Worm (Caenorhabditis elegans) whole organism, late embryonic: ENCODE data around the gene C44B12.9.

ENCODE experiments used
- T23F11.4 ChIP-seq: fragments of 200-800 bp; sonication (Bioruptor generic); optimal IDR thresholded peaks from 2 replicates; lab custom pipeline; 2018; ENCODE audit warnings: mild to moderate bottlenecking, missing genetic modification characterization, missing compliant biosample characterization
- ceh-14 ChIP-seq: sonication (generic microtip); optimal IDR thresholded peaks from 2 replicates; lab custom pipeline; 2016; ENCODE audit warnings: missing genotype, missing genetic modification characterization, missing compliant biosample characterization
- ceh-18 ChIP-seq: sonication (generic microtip); optimal IDR thresholded peaks from 2 replicates; lab custom pipeline; 2016; ENCODE audit warnings: missing genetic modification characterization, missing compliant biosample characterization
- ceh-2 ChIP-seq: sonication (generic microtip); optimal IDR thresholded peaks from 2 replicates; lab custom pipeline; 2016; ENCODE audit warnings: missing genotype, missing genetic modification characterization, missing compliant biosample characterization
- ceh-22 ChIP-seq: sonication (generic microtip); optimal IDR thresholded peaks from 2 replicates; lab custom pipeline; 2017; ENCODE audit warnings: missing biosample characterization, missing genetic modification characterization
- ceh-30 ChIP-seq: fragments of 150-350 bp; optimal IDR thresholded peaks from 2 replicates; lab custom pipeline; 2014; ENCODE audit warnings: missing biosample characterization, missing genetic modification characterization
- ceh-31 ChIP-seq: sonication (generic microtip); optimal IDR thresholded peaks from 2 replicates; lab custom pipeline; 2016; ENCODE audit warnings: missing genetic modification characterization, missing compliant biosample characterization
- ceh-34 ChIP-seq: sonication (generic microtip); optimal IDR thresholded peaks from 2 replicates; lab custom pipeline; 2016; ENCODE audit warnings: mild to moderate bottlenecking, missing genetic modification characterization, missing compliant biosample characterization
- ceh-45 ChIP-seq: fragments of 200-800 bp; sonication (Bioruptor generic); IDR thresholded peaks from 2 replicates; pipeline ENCODE4 v1.3.6; 2022; ENCODE audit warnings: missing genetic modification reagents, missing genetic modification characterization, missing compliant biosample characterization
- ceh-48 ChIP-seq: sonication (generic microtip); optimal IDR thresholded peaks from 2 replicates; lab custom pipeline; 2016; ENCODE audit warnings: missing genetic modification characterization, inconsistent platforms, missing compliant biosample characterization
- che-1 ChIP-seq: sonication (generic microtip); optimal IDR thresholded peaks from 2 replicates; lab custom pipeline; 2016; ENCODE audit warnings: mild to moderate bottlenecking, missing genetic modification characterization, missing compliant biosample characterization
- dmd-4 ChIP-seq: sonication (generic microtip); optimal IDR thresholded peaks from 2 replicates; lab custom pipeline; 2016; ENCODE audit warnings: borderline replicate concordance, missing genetic modification characterization, missing compliant biosample characterization
- elt-2 ChIP-seq: sonication (generic microtip); optimal IDR thresholded peaks from 2 replicates; lab custom pipeline; 2016; ENCODE audit warnings: missing genetic modification reagents, missing genetic modification characterization, missing compliant biosample characterization
- elt-4 ChIP-seq: sonication (generic microtip); optimal IDR thresholded peaks from 2 replicates; lab custom pipeline; 2016; ENCODE audit warnings: missing genetic modification characterization, missing compliant biosample characterization
- ets-4 ChIP-seq: sonication (generic microtip); optimal IDR thresholded peaks from 2 replicates; lab custom pipeline; 2016; ENCODE audit warnings: missing genetic modification characterization, missing compliant biosample characterization
- fax-1 ChIP-seq: sonication (generic microtip); optimal IDR thresholded peaks from 2 replicates; lab custom pipeline; 2016; ENCODE audit warnings: missing genotype, missing genetic modification characterization, missing compliant biosample characterization
- fkh-10 ChIP-seq: fragments of 150-350 bp; optimal IDR thresholded peaks from 2 replicates; lab custom pipeline; 2014; ENCODE audit warnings: missing biosample characterization, missing genetic modification reagents, missing genetic modification characterization
- fkh-6 ChIP-seq: sonication (generic microtip); optimal IDR thresholded peaks from 2 replicates; lab custom pipeline; 2016; ENCODE audit warnings: missing genetic modification characterization, missing compliant biosample characterization
- gmeb-2 ChIP-seq: sonication (generic microtip); optimal IDR thresholded peaks from 2 replicates; lab custom pipeline; 2016; ENCODE audit warnings: missing genetic modification characterization, inconsistent platforms, missing compliant biosample characterization
- lin-11 ChIP-seq: fragments of 200-800 bp; sonication (Bioruptor generic); optimal IDR thresholded peaks from 2 replicates; lab custom pipeline; 2018; ENCODE audit warnings: mild to moderate bottlenecking, missing genetic modification characterization, missing compliant biosample characterization
- madf-2 ChIP-seq: sonication (generic microtip); optimal IDR thresholded peaks from 2 replicates; lab custom pipeline; 2017; ENCODE audit warnings: missing genetic modification characterization, missing compliant biosample characterization
- mec-3 ChIP-seq: sonication (generic microtip); optimal IDR thresholded peaks from 2 replicates; lab custom pipeline; 2016; ENCODE audit warnings: borderline replicate concordance, missing genetic modification characterization, missing compliant biosample characterization
- nfya-1 ChIP-seq: sonication (generic microtip); optimal IDR thresholded peaks from 2 replicates; lab custom pipeline; 2017; ENCODE audit warnings: missing genetic modification characterization, mild to moderate bottlenecking, missing compliant biosample characterization, antibody characterized with exemption, moderate library complexity
- nhr-11 ChIP-seq: fragments of 150-350 bp; optimal IDR thresholded peaks from 2 replicates; lab custom pipeline; 2014; ENCODE audit warnings: missing biosample characterization, missing genetic modification characterization
- nhr-232 ChIP-seq: sonication (generic microtip); optimal IDR thresholded peaks from 2 replicates; lab custom pipeline; 2016; ENCODE audit warnings: missing genetic modification characterization, missing compliant biosample characterization
- pax-1 ChIP-seq: fragments of 150-350 bp; optimal IDR thresholded peaks from 2 replicates; lab custom pipeline; 2014; ENCODE audit warnings: missing biosample characterization, missing genetic modification characterization
- pha-2 ChIP-seq: sonication (generic microtip); optimal IDR thresholded peaks from 2 replicates; lab custom pipeline; 2017; ENCODE audit warnings: mild to moderate bottlenecking, missing genetic modification characterization, missing compliant biosample characterization
- pha-4 ChIP-seq: fragments of 150-350 bp; optimal IDR thresholded peaks from 2 replicates; lab custom pipeline; 2018; ENCODE audit warnings: missing biosample characterization, missing genetic modification reagents, missing genetic modification characterization
- pros-1 ChIP-seq: fragments of 150-350 bp; optimal IDR thresholded peaks from 2 replicates; lab custom pipeline; 2014; ENCODE audit warnings: missing biosample characterization, missing genetic modification reagents, missing genetic modification characterization
- ref-2 ChIP-seq: sonication (generic microtip); optimal IDR thresholded peaks from 2 replicates; lab custom pipeline; 2016; ENCODE audit warnings: missing genetic modification characterization, missing compliant biosample characterization
- rnt-1 ChIP-seq: sonication (generic microtip); optimal IDR thresholded peaks from 2 replicates; lab custom pipeline; 2016; ENCODE audit warnings: missing genetic modification characterization, missing compliant biosample characterization
- syd-9 ChIP-seq: sonication (generic microtip); optimal IDR thresholded peaks from 2 replicates; lab custom pipeline; 2016; ENCODE audit warnings: mild to moderate bottlenecking, missing genetic modification characterization, moderate library complexity, missing compliant biosample characterization
- ttx-3 ChIP-seq: sonication (generic microtip); optimal IDR thresholded peaks from 2 replicates; lab custom pipeline; 2016; ENCODE audit warnings: missing genetic modification reagents, missing genetic modification characterization, missing compliant biosample characterization
- unc-42 ChIP-seq: sonication (generic microtip); optimal IDR thresholded peaks from 2 replicates; lab custom pipeline; 2016; ENCODE audit warnings: missing genotype, missing genetic modification characterization, missing compliant biosample characterization
- unc-55 ChIP-seq: sonication (generic microtip); optimal IDR thresholded peaks from 2 replicates; lab custom pipeline; 2017; ENCODE audit warnings: missing biosample characterization, missing genetic modification reagents, missing genetic modification characterization
- unc-86 ChIP-seq: sonication (generic microtip); optimal IDR thresholded peaks from 2 replicates; lab custom pipeline; 2016; ENCODE audit warnings: missing genetic modification characterization, missing compliant biosample characterization
- ztf-16 ChIP-seq: sonication (generic microtip); optimal IDR thresholded peaks from 2 replicates; lab custom pipeline; 2017; ENCODE audit warnings: missing genetic modification characterization, missing compliant biosample characterization

The C44B12.9 gene

ce11 chrIV:1064289-1064848 is 40.0 kb downstream of the C44B12.9 start:
- TF ChIP-seq ceh-34 (tag; lab: Kevin White, UChicago) = no peak
- no peak for TF ChIP-seq nhr-232 (tag; lab: Kevin White, UChicago)
- no peak for TF ChIP-seq nfya-1
- no peak for TF ChIP-seq fkh-6 (tag; lab: Kevin White, UChicago)
- TF ChIP-seq rnt-1 (tag; lab: Kevin White, UChicago) = no peak
- TF ChIP-seq ref-2 (tag; lab: Kevin White, UChicago) = no peak
- no peak for TF ChIP-seq lin-11
- no peak for TF ChIP-seq pha-2 (tag; lab: Kevin White, UChicago)
- TF ChIP-seq ceh-30 (tag; lab: Kevin White, UChicago) = no peak
- TF ChIP-seq ttx-3 (tag; lab: Kevin White, UChicago) = no peak
- no peak for TF ChIP-seq mec-3 (tag; lab: Kevin White, UChicago)
- no peak for TF ChIP-seq ceh-48 (tag; lab: Kevin White, UChicago)

- TF ChIP-seq pha-4 (tag; lab: Kevin White, UChicago) (no peak), ref-2 (tag; lab: Kevin White, UChicago) (no peak), unc-86 (tag; lab: Kevin White, UChicago) (no peak), elt-4 (tag; lab: Kevin White, UChicago) (no peak), ceh-2 (no peak), ceh-22 (tag; lab: Kevin White, UChicago) (no peak), pax-1 (tag; lab: Kevin White, UChicago) (no peak), gmeb-2 (no peak), nhr-232 (tag; lab: Kevin White, UChicago) (no peak), madf-2 (tag; lab: Kevin White, UChicago) (no peak)
- TF ChIP-seq, all 69 proteins: peak for 0
Measured at ce11 chrIV:1063058-1063457, 41.4 kb downstream of the C44B12.9 start.

ce11 chrIV:1058504-1058903 is 45.9 kb downstream of the C44B12.9 start:
- TF ChIP-seq ceh-45 (GFP tag; lab: Robert Waterston, UW) (no peak), ztf-16 (tag; lab: Kevin White, UChicago) (no peak), unc-55 (GFP tag; lab: Kevin White, UChicago) (no peak), pha-4 (tag; lab: Kevin White, UChicago) (no peak), ceh-31 (tag; lab: Kevin White, UChicago) (no peak)
- TF ChIP-seq, all 69 proteins: peak for 0

- TF ChIP-seq ceh-18 (tag; lab: Kevin White, UChicago) (no peak), nhr-11 (tag; lab: Kevin White, UChicago) (no peak), unc-42 (tag; lab: Kevin White, UChicago) (peak; percentile 18), ref-2 (tag; lab: Kevin White, UChicago) (no peak), elt-2 (tag; lab: Kevin White, UChicago) (peak; percentile 4), gmeb-2 (peak; percentile 11)
Measured at ce11 chrIV:1056263-1056942, 48.0 kb downstream of the C44B12.9 start, which contains the start of the genes Y55F3AM.13 and mrps-25. Y55F3AM.13 (minus strand) TSS chrIV:1056313. mrps-25 (plus strand) TSS chrIV:1056892.

ce11 chrIV:1055734-1056133 is 48.7 kb downstream of the C44B12.9 start:
- TF ChIP-seq pros-1 (peak; percentile 16), ceh-14 (no peak)

- TF ChIP-seq T23F11.4 (GFP tag; lab: Kevin White, UChicago) = no peak
- no peak for TF ChIP-seq lin-11
- no peak for TF ChIP-seq mec-3 (tag; lab: Kevin White, UChicago)
- TF ChIP-seq dmd-4 (tag; lab: Kevin White, UChicago) = no peak
- no peak for TF ChIP-seq madf-2 (tag; lab: Kevin White, UChicago)
- no peak for TF ChIP-seq elt-4 (tag; lab: Kevin White, UChicago)
- no peak for TF ChIP-seq syd-9 (tag; lab: Kevin White, UChicago)
- no peak for TF ChIP-seq ets-4 (tag; lab: Kevin White, UChicago)
- no peak for TF ChIP-seq che-1 (tag; lab: Kevin White, UChicago)
- TF ChIP-seq ceh-31 (tag; lab: Kevin White, UChicago) = no peak
- no peak for TF ChIP-seq fax-1
- no peak for TF ChIP-seq ceh-14
- TF ChIP-seq fkh-10 (GFP tag; lab: Kevin White, UChicago) = no peak
Measured at ce11 chrIV:1054736-1055135, 49.7 kb downstream of the C44B12.9 start, which contains the start of gene dcap-1. dcap-1 (minus strand) TSS chrIV:1054794.
